Worm (Caenorhabditis elegans) whole organism, L3 larva: ENCODE data around the gene F31F6.1.
A peak's percentile ranks its signal among the peaks of the same experiment; 100 is the strongest.

Experiments used
- R02D3.7 ChIP-seq: fragments of 150-350 bp; optimal IDR thresholded peaks from 2 replicates; lab custom pipeline; 2014; ENCODE audit warnings: missing biosample characterization, missing genetic modification characterization
- ZK546.5 ChIP-seq: sonication (generic microtip); optimal IDR thresholded peaks from 2 replicates; lab custom pipeline; 2017; ENCODE audit warnings: missing biosample characterization, missing genetic modification characterization
- aly-2 ChIP-seq: fragments of 150-350 bp; optimal IDR thresholded peaks from 2 replicates; lab custom pipeline; 2014; ENCODE audit warnings: missing biosample characterization, missing genetic modification characterization
- ama-1 ChIP-seq: fragments of 150-350 bp; optimal IDR thresholded peaks from 2 replicates; lab custom pipeline; 2018
- ceh-16 ChIP-seq: sonication (generic microtip); optimal IDR thresholded peaks from 2 replicates; lab custom pipeline; 2017; ENCODE audit warnings: missing biosample characterization, missing genetic modification characterization
- ceh-28 ChIP-seq: fragments of 150-350 bp; optimal IDR thresholded peaks from 2 replicates; lab custom pipeline; 2014; ENCODE audit warnings: missing biosample characterization, missing genetic modification reagents, missing genetic modification characterization
- ceh-82 ChIP-seq: fragments of 150-350 bp; optimal IDR thresholded peaks from 2 replicates; lab custom pipeline; 2014; ENCODE audit warnings: missing biosample characterization, missing genetic modification characterization
- ceh-9 ChIP-seq: sonication (generic microtip); optimal IDR thresholded peaks from 2 replicates; lab custom pipeline; 2018; ENCODE audit warnings: missing biosample characterization, missing genetic modification characterization
- daf-12 ChIP-seq: fragments of 150-350 bp; optimal IDR thresholded peaks from 2 replicates; lab custom pipeline; 2014; ENCODE audit warnings: missing biosample characterization, missing genetic modification reagents, missing genetic modification characterization
- egl-27 ChIP-seq: sonication (generic microtip); optimal IDR thresholded peaks from 4 replicates; lab custom pipeline; 2017; ENCODE audit warnings: missing biosample characterization, missing genetic modification reagents, missing genetic modification characterization
- egl-5 ChIP-seq: fragments of 150-350 bp; optimal IDR thresholded peaks from 2 replicates; lab custom pipeline; 2017; ENCODE audit warnings: missing biosample characterization, missing genetic modification reagents, missing genetic modification characterization, inconsistent platforms
- elt-1 ChIP-seq: fragments of 150-350 bp; optimal IDR thresholded peaks from 2 replicates; lab custom pipeline; 2014; ENCODE audit warnings: missing biosample characterization, missing genetic modification characterization
- elt-2 ChIP-seq: sonication (generic microtip); optimal IDR thresholded peaks from 2 replicates; lab custom pipeline; 2016; ENCODE audit warnings: missing genetic modification reagents, mild to moderate bottlenecking, missing genetic modification characterization, missing compliant biosample characterization
- elt-3 ChIP-seq, 3 experiments: fragments of 150-350 bp in 1 of 3; sonication (generic microtip) in 2 of 3; optimal IDR thresholded peaks; 2 replicates in 2 of 3; 4 replicates in 1 of 3; lab custom pipeline; 2014 to 2017; ENCODE audit warnings: missing biosample characterization in 3 of 3, missing genetic modification characterization in 3 of 3
- eor-1 ChIP-seq, 2 experiments: fragments of 150-350 bp; optimal IDR thresholded peaks; 2 replicates each; lab custom pipeline; 2014 to 2018; ENCODE audit warnings: missing biosample characterization in 2 of 2, missing genetic modification characterization in 2 of 2
- fkh-10 ChIP-seq: sonication (generic microtip); optimal IDR thresholded peaks from 2 replicates; lab custom pipeline; 2017; ENCODE audit warnings: missing biosample characterization, missing genetic modification reagents, missing genetic modification characterization
- fos-1 ChIP-seq: fragments of 150-350 bp; optimal IDR thresholded peaks from 2 replicates; lab custom pipeline; 2014; ENCODE audit warnings: missing biosample characterization, missing genetic modification characterization
- hmg-11 ChIP-seq: sonication (generic microtip); optimal IDR thresholded peaks from 2 replicates; lab custom pipeline; 2016; ENCODE audit warnings: missing genetic modification characterization, missing compliant biosample characterization
- jun-1 ChIP-seq: fragments of 150-350 bp; optimal IDR thresholded peaks from 2 replicates; lab custom pipeline; 2014; ENCODE audit warnings: missing biosample characterization, missing genetic modification reagents, missing genetic modification characterization
- lin-15B ChIP-seq: fragments of 150-350 bp; optimal IDR thresholded peaks from 2 replicates; lab custom pipeline; 2014; ENCODE audit warnings: missing biosample characterization, missing genetic modification characterization
- lin-39 ChIP-seq: fragments of 150-350 bp; optimal IDR thresholded peaks from 2 replicates; lab custom pipeline; 2018; ENCODE audit warnings: missing biosample characterization, missing genetic modification reagents, missing genetic modification characterization
- mdl-1 ChIP-seq: fragments of 150-350 bp; optimal IDR thresholded peaks from 2 replicates; lab custom pipeline; 2014; ENCODE audit warnings: missing biosample characterization, missing genetic modification characterization
- mml-1 ChIP-seq: fragments of 150-350 bp; sonication (generic microtip); optimal IDR thresholded peaks from 3 replicates; lab custom pipeline; 2014; ENCODE audit warnings: missing biosample characterization, missing genetic modification characterization
- nfya-1 ChIP-seq: sonication (generic microtip); optimal IDR thresholded peaks from 2 replicates; lab custom pipeline; 2017; ENCODE audit warnings: missing genetic modification characterization, mild to moderate bottlenecking, missing compliant biosample characterization, antibody characterized with exemption, moderate library complexity; ENCODE audit not compliant: insufficient read depth
- nhr-11 ChIP-seq: fragments of 150-350 bp; optimal IDR thresholded peaks from 2 replicates; lab custom pipeline; 2014; ENCODE audit warnings: missing biosample characterization, missing genetic modification characterization
- nhr-12 ChIP-seq: fragments of 150-350 bp; optimal IDR thresholded peaks from 2 replicates; lab custom pipeline; 2014; ENCODE audit warnings: missing biosample characterization, missing genetic modification characterization
- nhr-23 ChIP-seq: fragments of 150-350 bp; optimal IDR thresholded peaks from 2 replicates; lab custom pipeline; 2014; ENCODE audit warnings: missing biosample characterization, missing genetic modification reagents, missing genetic modification characterization
- nhr-237 ChIP-seq: fragments of 150-350 bp; optimal IDR thresholded peaks from 2 replicates; lab custom pipeline; 2014; ENCODE audit warnings: missing biosample characterization, missing genetic modification characterization
- nhr-25 ChIP-seq: sonication (generic microtip); optimal IDR thresholded peaks from 2 replicates; lab custom pipeline; 2017; ENCODE audit warnings: missing biosample characterization, missing genetic modification characterization
- nhr-28 ChIP-seq: fragments of 150-350 bp; optimal IDR thresholded peaks from 2 replicates; lab custom pipeline; 2014; ENCODE audit warnings: missing biosample characterization, missing genetic modification characterization
- nhr-43 ChIP-seq: sonication (generic microtip); optimal IDR thresholded peaks from 2 replicates; lab custom pipeline; 2016; ENCODE audit warnings: mild to moderate bottlenecking, missing genetic modification characterization, missing compliant biosample characterization; ENCODE audit not compliant: poor library complexity, severe bottlenecking
- nhr-67 ChIP-seq: fragments of 150-350 bp; optimal IDR thresholded peaks from 2 replicates; lab custom pipeline; 2014; ENCODE audit warnings: missing biosample characterization, missing genetic modification characterization
- nhr-76 ChIP-seq: fragments of 150-350 bp; sonication (generic microtip); optimal IDR thresholded peaks from 5 replicates; lab custom pipeline; 2014; ENCODE audit warnings: missing biosample characterization, missing genetic modification characterization
- nhr-77 ChIP-seq: fragments of 150-350 bp; optimal IDR thresholded peaks from 2 replicates; lab custom pipeline; 2014; ENCODE audit warnings: missing biosample characterization, missing genetic modification characterization
- pha-4 ChIP-seq: fragments of 150-350 bp; optimal IDR thresholded peaks from 2 replicates; lab custom pipeline; 2014; ENCODE audit warnings: missing biosample characterization, missing genetic modification reagents, missing genetic modification characterization
- pqm-1 ChIP-seq: fragments of 150-350 bp; optimal IDR thresholded peaks from 2 replicates; lab custom pipeline; 2017; ENCODE audit warnings: missing biosample characterization, missing genetic modification characterization, inconsistent platforms
- sea-2 ChIP-seq: fragments of 150-350 bp; sonication (generic microtip); optimal IDR thresholded peaks from 4 replicates; lab custom pipeline; 2014; ENCODE audit warnings: missing biosample characterization, missing genetic modification reagents, missing genetic modification characterization
- skn-1 ChIP-seq: fragments of 150-350 bp; optimal IDR thresholded peaks from 2 replicates; lab custom pipeline; 2014; ENCODE audit warnings: missing biosample characterization, missing genetic modification characterization
- snpc-4 ChIP-seq: fragments of 150-350 bp; optimal IDR thresholded peaks from 2 replicates; lab custom pipeline; 2014; ENCODE audit warnings: missing biosample characterization, missing genetic modification characterization
- tbx-2 ChIP-seq: sonication (generic microtip); optimal IDR thresholded peaks from 2 replicates; lab custom pipeline; 2016; ENCODE audit warnings: mild to moderate bottlenecking, missing genetic modification characterization, missing compliant biosample characterization
- unc-39 ChIP-seq: sonication (generic microtip); optimal IDR thresholded peaks from 4 replicates; lab custom pipeline; 2017; ENCODE audit warnings: missing biosample characterization, missing genetic modification characterization
- unc-62 ChIP-seq: fragments of 150-350 bp; sonication (generic microtip); optimal IDR thresholded peaks from 4 replicates; lab custom pipeline; 2014; ENCODE audit warnings: missing biosample characterization, missing genetic modification reagents, missing genetic modification characterization
- zag-1 ChIP-seq: fragments of 150-350 bp; optimal IDR thresholded peaks from 2 replicates; lab custom pipeline; 2014; ENCODE audit warnings: missing biosample characterization, missing genetic modification characterization
- ztf-11 ChIP-seq: fragments of 150-350 bp; optimal IDR thresholded peaks from 2 replicates; lab custom pipeline; 2014; ENCODE audit warnings: missing biosample characterization, missing genetic modification characterization
- ztf-4 ChIP-seq: fragments of 150-350 bp; optimal IDR thresholded peaks from 2 replicates; lab custom pipeline; 2014; ENCODE audit warnings: missing biosample characterization, missing genetic modification characterization

The F31F6.1 gene

DNA sequence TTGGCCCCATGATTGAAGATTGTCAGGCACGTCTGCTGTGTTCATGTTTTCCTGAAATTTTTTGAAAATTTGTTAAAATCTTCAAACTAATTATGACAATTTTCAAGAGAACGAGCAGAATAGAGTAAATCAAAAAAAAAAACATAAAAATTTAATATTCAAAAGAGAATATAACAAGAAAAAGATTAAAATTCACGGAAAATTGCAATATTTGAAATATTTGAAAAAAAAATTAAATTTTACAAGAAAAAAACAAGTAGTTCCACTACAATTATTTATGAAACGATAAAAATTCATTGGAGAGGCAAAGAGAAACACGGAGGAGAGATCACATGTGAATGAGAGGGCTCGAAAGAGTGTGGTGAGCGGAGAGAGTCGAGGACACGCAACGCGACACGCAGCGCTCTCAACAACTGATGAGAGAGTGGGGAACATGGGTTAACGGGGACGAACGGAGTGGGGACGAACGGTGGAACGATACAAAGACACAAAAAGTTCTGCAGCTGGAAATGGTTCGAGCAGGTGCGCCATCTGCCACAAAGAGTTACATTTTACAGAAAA lies 43.5 kb downstream of the F31F6.1 start, which contains the start of gene mbk-1:
mbk-1 (minus strand) TSS at position 51 of the 561 bp plus-strand sequence.
- TF ChIP-seq elt-3 (tag; optimal IDR thresholded peaks at IDR 0.05; lab: Kevin White, UChicago) = no peak
- TF ChIP-seq eor-1 (tag; optimal IDR thresholded peaks at IDR 0.05; lab: Kevin White, UChicago) = no peak
- peak; percentile 63 for TF ChIP-seq egl-5 (tag; lab: Kevin White, UChicago)
- TF ChIP-seq nhr-77 (tag; lab: Kevin White, UChicago) = no peak
- no peak for TF ChIP-seq R02D3.7 (tag; lab: Kevin White, UChicago)
- no peak for TF ChIP-seq ztf-4
- TF ChIP-seq nfya-1 (tag; lab: Kevin White, UChicago) = peak; percentile 80
- peak; percentile 59 for TF ChIP-seq nhr-23
- peak; percentile 76 for TF ChIP-seq nhr-25
- TF ChIP-seq unc-62 (GFP tag; lab: Kevin White, UChicago) = no peak
- TF ChIP-seq pha-4 (tag; lab: Kevin White, UChicago) = peak; percentile 90
- TF ChIP-seq fos-1 (tag; lab: Kevin White, UChicago) = no peak
- peak; percentile 35 for TF ChIP-seq snpc-4
- TF ChIP-seq nhr-237 (tag; lab: Kevin White, UChicago) = no peak
- no peak for TF ChIP-seq nhr-28 (tag; lab: Kevin White, UChicago)
- no peak for TF ChIP-seq ZK546.5 (tag; lab: Kevin White, UChicago)
- TF ChIP-seq unc-39 (tag; lab: Kevin White, UChicago) = no peak
- TF ChIP-seq hmg-11 (tag; lab: Kevin White, UChicago) = peak; percentile 81
- TF ChIP-seq ceh-82 = no peak
- peak; percentile 22 for TF ChIP-seq nhr-43 (tag; lab: Kevin White, UChicago)
- no peak for TF ChIP-seq aly-2
- TF ChIP-seq ceh-9 (tag; lab: Kevin White, UChicago) = no peak
- no peak for TF ChIP-seq ceh-16
- no peak for TF ChIP-seq sea-2 (GFP tag; lab: Kevin White, UChicago)
- TF ChIP-seq zag-1 (tag; lab: Kevin White, UChicago) = no peak
- no peak for TF ChIP-seq ztf-11 (tag; lab: Kevin White, UChicago)
- no peak for TF ChIP-seq daf-12 (tag; lab: Kevin White, UChicago)
- TF ChIP-seq tbx-2 = peak; percentile 26
- no peak for TF ChIP-seq egl-27
- peak; percentile 26 for TF ChIP-seq mdl-1 (tag; lab: Kevin White, UChicago)
- peak; percentile 73 for TF ChIP-seq elt-2 (tag; lab: Kevin White, UChicago)
- no peak for TF ChIP-seq nhr-12
- TF ChIP-seq nhr-76 (tag; lab: Kevin White, UChicago) = no peak
- TF ChIP-seq elt-1 (tag; lab: Kevin White, UChicago) = no peak
- TF ChIP-seq lin-39 (tag; lab: Kevin White, UChicago) = peak; percentile 81
- TF ChIP-seq nhr-67 (tag; lab: Kevin White, UChicago) = no peak
- peak; percentile 26 for TF ChIP-seq ceh-28 (tag; lab: Kevin White, UChicago)
- TF ChIP-seq lin-15B (tag; lab: Kevin White, UChicago) = peak; percentile 49
- TF ChIP-seq ama-1 = peak; percentile 37
- TF ChIP-seq pqm-1 = peak; percentile 47
- peak; percentile 51 for TF ChIP-seq jun-1 (tag; lab: Kevin White, UChicago)
- no peak for TF ChIP-seq skn-1 (tag; lab: Kevin White, UChicago)
- TF ChIP-seq mml-1 = no peak

- TF ChIP-seq ama-1 = peak; percentile 18
- no peak for TF ChIP-seq nhr-12
- TF ChIP-seq nhr-28 (tag; lab: Kevin White, UChicago) = no peak
- peak; percentile 4 for TF ChIP-seq nhr-43 (tag; lab: Kevin White, UChicago)
- TF ChIP-seq nhr-11 = no peak
- TF ChIP-seq unc-39 (tag; lab: Kevin White, UChicago) = no peak
- no peak for TF ChIP-seq egl-5 (tag; lab: Kevin White, UChicago)
- TF ChIP-seq sea-2 (GFP tag; lab: Kevin White, UChicago) = no peak
- no peak for TF ChIP-seq elt-2 (tag; lab: Kevin White, UChicago)
- TF ChIP-seq snpc-4 = no peak
- peak; percentile 18 for TF ChIP-seq pha-4 (tag; lab: Kevin White, UChicago)
- peak; percentile 26 for TF ChIP-seq nhr-25
- no peak for TF ChIP-seq fkh-10 (GFP tag; lab: Kevin White, UChicago)
- TF ChIP-seq nhr-23 = peak; percentile 33
- no peak for TF ChIP-seq jun-1 (tag; lab: Kevin White, UChicago)
- TF ChIP-seq lin-39 (tag; lab: Kevin White, UChicago) = peak; percentile 21
- no peak for TF ChIP-seq mml-1
- no peak for TF ChIP-seq lin-15B (tag; lab: Kevin White, UChicago)
- TF ChIP-seq, all 47 proteins: peak for 6
These were observed 48.6 kb downstream of the F31F6.1 start for ce11 chrX:14819495-14819894.
